Fruit fly (Drosophila melanogaster): ENCODE results near the gene Ost48.
A peak's percentile ranks its signal among the peaks of the same experiment; 100 is the strongest.

Gene Ost48

dm6 chrX:9127264-9128011, 30.9 kb downstream of the Ost48 start (continued):
- TF ChIP-seq nerfin-1 (tag; optimal IDR thresholded peaks at IDR 0.05), result peak; percentile 13
- TF ChIP-seq CHES-1-like (GFP tag; optimal IDR thresholded peaks at IDR 0.05), result no peak
- TF ChIP-seq Sry-β (GFP tag; optimal IDR thresholded peaks at IDR 0.05), result no peak
- TF ChIP-seq PHDP (tag; optimal IDR thresholded peaks at IDR 0.05), result peak; percentile 6
- TF ChIP-seq CG2120 (GFP tag; optimal IDR thresholded peaks at IDR 0.05), result peak; percentile 28
- TF ChIP-seq CG16779 (GFP tag; IDR thresholded peaks at IDR 0.05), result no peak
- TF ChIP-seq Med (GFP tag), result peak; percentile 77
- TF ChIP-seq CG17802 (tag; optimal IDR thresholded peaks at IDR 0.05), result no peak
- no peak for TF ChIP-seq CG12104 (GFP tag; optimal IDR thresholded peaks at IDR 0.05)
- peak; percentile 40 for TF ChIP-seq CG7839 (tag; optimal IDR thresholded peaks at IDR 0.05)
- TF ChIP-seq dpn (GFP tag; optimal IDR thresholded peaks at IDR 0.05), result peak in 1 of 2 experiments; percentile 19
- TF ChIP-seq Drgx (GFP tag; IDR thresholded peaks at IDR 0.05), result 0 out of 2 replicates have a peak, but pooled peaks have one; percentile 12
- TF ChIP-seq dysf (GFP tag; IDR thresholded peaks at IDR 0.05), result no peak
- no peak for TF ChIP-seq YL-1 (GFP tag; optimal IDR thresholded peaks at IDR 0.05)
- TF ChIP-seq CG1792 (GFP tag; optimal IDR thresholded peaks at IDR 0.05), result no peak
- TF ChIP-seq chif (GFP tag; optimal IDR thresholded peaks at IDR 0.05), result no peak
- TF ChIP-seq Abd-B (GFP tag; optimal IDR thresholded peaks at IDR 0.05), result no peak
- 0 out of 2 replicates have a peak, but pooled peaks have one; percentile 22 for TF ChIP-seq Ada2b (GFP tag; IDR thresholded peaks at IDR 0.05)
- TF ChIP-seq ci (GFP tag; IDR thresholded peaks at IDR 0.05), result 0 out of 3 replicates have a peak, but pooled peaks have one; percentile 13
- no peak for TF ChIP-seq ems (GFP tag; optimal IDR thresholded peaks at IDR 0.05)
- TF ChIP-seq insv (GFP tag; optimal IDR thresholded peaks at IDR 0.05), result peak in 1 of 2 experiments; percentile 47
- no peak for TF ChIP-seq CG31388 (GFP tag; optimal IDR thresholded peaks at IDR 0.05)
- no peak for TF ChIP-seq Side (GFP tag; optimal IDR thresholded peaks at IDR 0.05)
- peak; percentile 92 for TF ChIP-seq zen (tag; optimal IDR thresholded peaks at IDR 0.05)
- TF ChIP-seq CG10959 (GFP tag; IDR thresholded peaks at IDR 0.05), result no peak
- TF ChIP-seq bsh (GFP tag; optimal IDR thresholded peaks at IDR 0.05), result peak in 1 of 2 experiments; percentile 20
- peak; percentile 33 for TF ChIP-seq twi (tag; optimal IDR thresholded peaks at IDR 0.05)
- no peak for TF ChIP-seq CG33557 (GFP tag; optimal IDR thresholded peaks at IDR 0.05)
- TF ChIP-seq pum (GFP tag; optimal IDR thresholded peaks at IDR 0.05), result no peak
- no peak for TF ChIP-seq sens-2 (GFP tag; IDR thresholded peaks at IDR 0.05)
- no peak for TF ChIP-seq CG30020 (tag; optimal IDR thresholded peaks at IDR 0.05)
- no peak for TF ChIP-seq CG13123 (GFP tag; optimal IDR thresholded peaks at IDR 0.05)
- TF ChIP-seq GATAe (GFP tag; conservative IDR thresholded peaks at IDR 0.05), result no peak
- TF ChIP-seq CG31365 (tag; optimal IDR thresholded peaks at IDR 0.05), result no peak
- no peak for TF ChIP-seq Dad (GFP tag; optimal IDR thresholded peaks at IDR 0.05)
- peak; percentile 2 for TF ChIP-seq Xbp1 (GFP tag; optimal IDR thresholded peaks at IDR 0.05)
- 0 out of 2 replicates have a peak, but pooled peaks have one; percentile 16 for TF ChIP-seq Oaz (GFP tag; IDR thresholded peaks at IDR 0.05)
- TF ChIP-seq lmd (GFP tag; IDR thresholded peaks at IDR 0.05), result no peak
- no peak for TF ChIP-seq ham (GFP tag; IDR thresholded peaks at IDR 0.05)
- TF ChIP-seq Nf-YC (tag; optimal IDR thresholded peaks at IDR 0.05), result no peak
- no peak for TF ChIP-seq mirr (GFP tag; optimal IDR thresholded peaks at IDR 0.05)
- no peak for TF ChIP-seq hbn (GFP tag; IDR thresholded peaks at IDR 0.05; ENCODE audit: partially characterized antibody)
- TF ChIP-seq sens (GFP tag), result peak; percentile 67
- TF ChIP-seq CG2889 (GFP tag; IDR thresholded peaks at IDR 0.05), result no peak
- TF ChIP-seq CG2129 (GFP tag; IDR thresholded peaks at IDR 0.05; ENCODE audit: partially characterized antibody), result no peak
- no peak for TF ChIP-seq CG11247 (GFP tag; IDR thresholded peaks at IDR 0.05)
- TF ChIP-seq CG5180 (GFP tag; optimal IDR thresholded peaks at IDR 0.05), result no peak
- no peak for TF ChIP-seq aop (GFP tag; IDR thresholded peaks at IDR 0.05)
- peak; percentile 36 for TF ChIP-seq Ssrp (tag; optimal IDR thresholded peaks at IDR 0.05)
- TF ChIP-seq Meics (GFP tag; optimal IDR thresholded peaks at IDR 0.05), result peak; percentile 12
